Fruit fly (Drosophila melanogaster): ENCODE data around the gene CG31343.
A peak's percentile ranks its signal among the peaks of the same experiment; 100 is the strongest.

- no peak for TF ChIP-seq OdsH (GFP tag; optimal IDR thresholded peaks at IDR 0.05)
- TF ChIP-seq svp (GFP tag) = no peak
- no peak for TF ChIP-seq Lpt (GFP tag; optimal IDR thresholded peaks at IDR 0.05)
- no peak for TF ChIP-seq CG8632 (GFP tag; optimal IDR thresholded peaks at IDR 0.05)
- peak; percentile 39; the same call in 1 of the 2 replicates for TF ChIP-seq Gug (GFP tag; IDR thresholded peaks at IDR 0.05)
These were observed 13.4 kb upstream of the CG31343 start for dm6 chr3R:21731682-21732081.

All from whole organism, prepupa.